Worm (Caenorhabditis elegans): Measurements from ENCODE around the gene atic-1.

DNA sequence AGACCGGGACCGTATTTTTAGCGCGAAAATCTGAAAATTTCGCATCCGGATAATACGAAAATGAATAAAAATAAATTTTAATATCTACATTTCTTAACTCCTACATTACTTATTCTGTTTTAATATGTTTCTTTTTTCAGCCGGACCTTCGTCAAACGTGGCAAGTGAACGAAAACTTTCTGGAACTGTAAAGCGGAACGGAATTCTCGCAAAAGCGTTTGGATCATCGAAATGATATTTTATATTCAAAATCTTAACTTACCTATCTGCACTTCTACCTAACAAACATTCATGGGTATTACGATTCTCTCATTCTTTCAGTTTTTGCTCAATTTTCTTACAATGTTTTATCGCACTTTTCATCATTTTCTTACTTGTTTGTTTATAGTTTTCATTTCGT, 24.8 kb downstream of the atic-1 start:
- no peak for TF ChIP-seq fkh-10 (GFP tag; optimal IDR thresholded peaks at IDR 0.05)
- TF ChIP-seq pros-1 (tag; optimal IDR thresholded peaks at IDR 0.05) = no peak
- no peak for TF ChIP-seq hlh-6 (tag; optimal IDR thresholded peaks at IDR 0.05)
- no peak for TF ChIP-seq elt-2 (tag; optimal IDR thresholded peaks at IDR 0.05)
- no peak for TF ChIP-seq pqm-1 (tag; optimal IDR thresholded peaks at IDR 0.05)
